Worm (Caenorhabditis elegans) whole organism, young adult: ENCODE data around the gene cpg-4.

Experiments used
- ama-1 ChIP-seq, 3 experiments: fragments of 150-350 bp in 1 of 3; sonication (generic microtip) in 2 of 3; optimal IDR thresholded peaks; 2 replicates each; lab custom pipeline; 2014 to 2018; ENCODE audit warnings: missing biosample characterization in 2 of 3, missing genetic modification characterization in 2 of 3, missing genetic modification reagents in 2 of 3
- repo-1 ChIP-seq: sonication (generic microtip); optimal IDR thresholded peaks from 2 replicates; lab custom pipeline; 2017; ENCODE audit warnings: mild to moderate bottlenecking, missing genetic modification characterization, missing compliant biosample characterization
- snpc-1.3 ChIP-seq: sonication (generic microtip); optimal IDR thresholded peaks from 2 replicates; lab custom pipeline; 2017; ENCODE audit warnings: missing genetic modification characterization, mild to moderate bottlenecking, missing compliant biosample characterization, antibody characterized with exemption, moderate library complexity, missing genotype, missing genetic modification reagents; ENCODE audit not compliant: insufficient read depth
- unc-130 ChIP-seq: sonication (generic microtip); optimal IDR thresholded peaks from 2 replicates; lab custom pipeline; 2016; ENCODE audit warnings: missing genetic modification reagents, missing genetic modification characterization, missing compliant biosample characterization
- ztf-28 ChIP-seq: fragments of 200-800 bp; sonication (Bioruptor generic); IDR thresholded peaks from 2 replicates; pipeline ENCODE4 v1.3.6; 2022; ENCODE audit warnings: missing genetic modification reagents, missing genetic modification characterization, missing compliant biosample characterization

DNA sequence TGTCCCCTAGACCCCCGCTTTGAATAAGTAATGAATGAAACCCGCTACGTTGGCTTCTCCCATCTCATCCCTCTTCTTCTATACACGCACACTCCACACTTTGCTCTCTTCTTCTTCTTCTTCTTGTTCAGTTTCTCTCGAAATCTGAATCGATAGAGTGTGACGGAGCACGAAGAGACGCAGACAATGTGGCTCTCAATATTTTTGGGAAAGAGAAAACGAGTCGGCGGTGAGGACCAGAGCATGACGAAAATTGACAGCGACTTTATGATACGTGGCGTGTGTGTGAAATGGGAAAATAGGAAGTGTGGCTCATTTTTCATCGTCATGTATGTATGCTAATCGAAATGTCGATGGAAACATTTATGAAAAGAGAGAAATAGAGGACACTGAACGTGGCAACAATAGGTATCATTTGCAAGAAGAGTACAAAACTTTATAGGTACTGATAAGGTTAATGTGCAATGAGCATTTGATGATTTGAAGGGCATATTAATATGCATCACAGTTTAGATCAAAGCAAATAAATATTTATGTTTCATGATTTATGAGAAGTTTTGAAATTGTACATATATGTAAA, 4.6 kb upstream of the cpg-4 start:
- TF ChIP-seq repo-1 (no peak), ama-1 (optimal IDR thresholded peaks at IDR 0.05; lab: Kevin White, UChicago) (no peak), ama-1 (GFP tag; optimal IDR thresholded peaks at IDR 0.05; lab: Kevin White, UChicago) (no peak), ztf-28 (GFP tag; lab: Robert Waterston, UW) (no peak), snpc-1.3 (no peak), unc-130 (GFP tag; lab: Kevin White, UChicago) (no peak)
